Fruit fly (Drosophila melanogaster): ENCODE measurements around the gene alphaTub85E.

alphaTub85E gene

DNA sequence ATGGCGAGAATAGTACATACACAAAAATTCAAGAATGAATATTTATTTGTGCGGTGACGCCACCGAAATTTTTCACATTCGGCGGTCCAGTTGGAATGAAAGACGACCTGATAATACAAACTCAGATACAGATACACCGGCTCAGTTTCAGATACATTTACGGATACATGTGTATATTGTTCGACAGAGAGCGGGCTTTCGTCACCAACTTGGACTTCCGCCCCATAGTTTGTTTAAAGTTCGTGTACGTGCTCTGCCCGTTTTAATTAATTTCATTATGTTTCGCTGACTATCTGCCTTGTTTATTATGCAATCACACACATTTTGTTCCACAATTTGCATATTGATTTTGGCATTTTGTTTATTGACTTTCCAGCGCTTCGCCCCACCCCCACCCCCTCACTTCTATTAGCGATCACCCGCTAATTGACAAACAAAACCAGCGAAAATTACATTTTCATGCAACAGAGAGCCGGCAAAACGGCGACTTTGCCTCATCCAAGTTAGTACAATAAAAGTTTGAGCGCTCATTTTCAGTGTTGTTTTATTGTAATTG lies 31.8 kb downstream of the alphaTub85E start (continued):
- TF ChIP-seq Nf-YB (GFP tag; optimal IDR thresholded peaks at IDR 0.05) (peak; percentile 8), CG3838 (GFP tag; optimal IDR thresholded peaks at IDR 0.05) (no peak), ranshi (GFP tag; IDR thresholded peaks at IDR 0.05) (no peak), so (GFP tag; IDR thresholded peaks at IDR 0.05) (no peak), cato (GFP tag; optimal IDR thresholded peaks at IDR 0.05; ENCODE audit: borderline replicate concordance) (no peak), CG6854 (GFP tag; optimal IDR thresholded peaks at IDR 0.05) (peak; percentile 22), hb (GFP tag; IDR thresholded peaks at IDR 0.05; ENCODE audit: partially characterized antibody) (no peak), CG2875 (GFP tag; optimal IDR thresholded peaks at IDR 0.05) (peak; percentile 4), CG14667 (GFP tag; IDR thresholded peaks at IDR 0.05) (no peak), jigr1 (GFP tag; IDR thresholded peaks at IDR 0.05) (no peak), sd (tag; optimal IDR thresholded peaks at IDR 0.05) (peak; percentile 79), Dad (GFP tag; optimal IDR thresholded peaks at IDR 0.05) (no peak), dm (GFP tag; optimal IDR thresholded peaks at IDR 0.05) (no peak), vfl (GFP tag; optimal IDR thresholded peaks at IDR 0.05) (no peak), fd102C (GFP tag; optimal IDR thresholded peaks at IDR 0.05) (no peak), az2 (GFP tag; optimal IDR thresholded peaks at IDR 0.05) (no peak), Oaz (GFP tag; IDR thresholded peaks at IDR 0.05) (no peak), CG9817 (tag; optimal IDR thresholded peaks at IDR 0.05) (no peak), CG3847 (GFP tag; IDR thresholded peaks at IDR 0.05) (no peak), sob (GFP tag; IDR thresholded peaks at IDR 0.05) (no peak), CG4328 (GFP tag; optimal IDR thresholded peaks at IDR 0.05) (peak; percentile 16), ssp (GFP tag; IDR thresholded peaks at IDR 0.05) (no peak), CG1233 (GFP tag; optimal IDR thresholded peaks at IDR 0.05) (peak; percentile 51), CG9797 (GFP tag; optimal IDR thresholded peaks at IDR 0.05) (no peak), tgo (GFP tag; IDR thresholded peaks at IDR 0.05) (no peak), bbx (GFP tag; IDR thresholded peaks at IDR 0.05; ENCODE audit: partially characterized antibody) (no peak), ken (GFP tag; IDR thresholded peaks at IDR 0.05) (no peak), CG18476 (GFP tag; optimal IDR thresholded peaks at IDR 0.05) (no peak), B-H2 (GFP tag; optimal IDR thresholded peaks at IDR 0.05) (peak; percentile 32), CG7786 (GFP tag; optimal IDR thresholded peaks at IDR 0.05) (peak; percentile 16), run (tag; optimal IDR thresholded peaks at IDR 0.05) (no peak), CG11723 (GFP tag; optimal IDR thresholded peaks at IDR 0.05) (no peak), otp (GFP tag; IDR thresholded peaks at IDR 0.05) (no peak), CG2199 (GFP tag; IDR thresholded peaks at IDR 0.05) (no peak), Chrac-16 (GFP tag; optimal IDR thresholded peaks at IDR 0.05) (no peak), CG7556 (GFP tag; optimal IDR thresholded peaks at IDR 0.05) (no peak), nmo (GFP tag; optimal IDR thresholded peaks at IDR 0.05) (no peak), CG9437 (GFP tag; optimal IDR thresholded peaks at IDR 0.05) (no peak), GATAe (GFP tag; conservative IDR thresholded peaks at IDR 0.05) (no peak), seq (GFP tag; IDR thresholded peaks at IDR 0.05) (no peak), gsb (GFP tag; IDR thresholded peaks at IDR 0.05) (no peak), kah (GFP tag; optimal IDR thresholded peaks at IDR 0.05) (no peak), CG17912 (GFP tag; optimal IDR thresholded peaks at IDR 0.05) (peak; percentile 15), zfh2 (GFP tag; optimal IDR thresholded peaks at IDR 0.05) (no peak), eve (GFP tag; optimal IDR thresholded peaks at IDR 0.05) (no peak), Xbp1 (GFP tag; optimal IDR thresholded peaks at IDR 0.05) (no peak), Ada2b (GFP tag; IDR thresholded peaks at IDR 0.05) (no peak), Hsf (GFP tag; optimal IDR thresholded peaks at IDR 0.05) (no peak), Nf-YC (tag; optimal IDR thresholded peaks at IDR 0.05) (no peak), Bdp1 (GFP tag; optimal IDR thresholded peaks at IDR 0.05) (peak; percentile 5), CG12236 (GFP tag; optimal IDR thresholded peaks at IDR 0.05) (no peak), fu2 (GFP tag; optimal IDR thresholded peaks at IDR 0.05) (no peak)

All from whole organism, embryonic.